Fruit fly (Drosophila melanogaster) Kc167 (cell line): ENCODE measurements around the gene CG9471.

Experiments used
- Sin3A ChIP-seq: fragments of >200 bp; optimal IDR thresholded peaks from 2 replicates; lab custom pipeline; 2018; ENCODE audit warnings: missing external identifiers
- h ChIP-seq: fragments of >200 bp; optimal IDR thresholded peaks from 3 replicates; lab custom pipeline; 2018; ENCODE audit warnings: missing external identifiers
- insv ChIP-seq: fragments of >200 bp; optimal IDR thresholded peaks from 3 replicates; lab custom pipeline; 2018; ENCODE audit warnings: missing external identifiers
- psq ChIP-seq: fragments of >200 bp; optimal IDR thresholded peaks from 2 replicates; lab custom pipeline; 2017; ENCODE audit warnings: missing external identifiers
- ttk ChIP-seq: sonication (Bioruptor generic); optimal IDR thresholded peaks from 2 replicates; lab custom pipeline; 2017; ENCODE audit warnings: missing external identifiers

- no peak for TF ChIP-seq h (lab: Kevin White, UChicago)
- no peak for TF ChIP-seq psq (lab: Kevin White, UChicago)
- TF ChIP-seq Sin3A (lab: Kevin White, UChicago) = no peak
- TF ChIP-seq ttk = no peak
- no peak for TF ChIP-seq insv (lab: Kevin White, UChicago)
These were observed 30.6 kb downstream of the CG9471 start, which contains the start of gene Pnn for dm6 chr3R:9740713-9741112.
